Worm (Caenorhabditis elegans): ENCODE data around the gene C28D4.18.

DNA sequence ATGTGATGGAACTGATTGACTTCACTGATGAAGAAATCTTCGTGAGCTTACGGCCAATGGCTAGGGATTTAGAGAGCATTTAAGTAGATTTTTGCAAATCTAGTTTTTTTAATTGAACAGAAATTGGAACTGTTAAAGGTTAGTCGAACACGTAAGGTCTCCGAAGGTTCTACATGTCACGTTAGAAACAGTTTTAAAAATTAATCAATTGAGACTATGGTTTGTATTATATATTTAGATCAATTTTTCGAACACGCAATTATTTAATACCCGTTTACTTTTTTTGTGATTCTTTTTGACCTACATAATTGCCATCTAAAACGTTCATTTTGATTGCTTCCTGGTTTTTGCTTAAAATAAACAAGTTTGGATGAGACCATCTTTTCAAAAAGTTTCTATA lies 19.8 kb downstream of the C28D4.18 start, which contains the start of gene C28D4.4:
- no peak for TF ChIP-seq W03F9.2 (tag; optimal IDR thresholded peaks at IDR 0.05)
- no peak for TF ChIP-seq dao-5 (tag; optimal IDR thresholded peaks at IDR 0.05)
- TF ChIP-seq him-1 (tag; optimal IDR thresholded peaks at IDR 0.05), result no peak

Data from whole organism, L4/young adult.